Fruit fly (Drosophila melanogaster): ENCODE results near the gene Six4.

Six4 gene

dm6 chr3L:20841465-20842109, 49.0 kb upstream of the Six4 start, which contains the start of the genes CSN3 and CG11456 (continued):
- no peak for TF ChIP-seq prd (optimal IDR thresholded peaks at IDR 0.05)
- peak; percentile 44; the same call in 1 of the 3 replicates for TF ChIP-seq prd (GFP tag; IDR thresholded peaks at IDR 0.05)
- no peak for TF ChIP-seq stc (GFP tag; IDR thresholded peaks at IDR 0.05)
- TF ChIP-seq ro (GFP tag; IDR thresholded peaks at IDR 0.05), result no peak
- TF ChIP-seq CG18011 (GFP tag; optimal IDR thresholded peaks at IDR 0.05), result no peak
- TF ChIP-seq cad (GFP tag; optimal IDR thresholded peaks at IDR 0.05), result no peak
- TF ChIP-seq Elba2 (GFP tag; optimal IDR thresholded peaks at IDR 0.05), result no peak
- no peak for TF ChIP-seq Asciz (GFP tag; optimal IDR thresholded peaks at IDR 0.05)
- no peak for TF ChIP-seq CG15696 (tag; optimal IDR thresholded peaks at IDR 0.05)
- no peak for TF ChIP-seq eyg (GFP tag; optimal IDR thresholded peaks at IDR 0.05)
- no peak for TF ChIP-seq Ravus (GFP tag; IDR thresholded peaks at IDR 0.05)
- peak; percentile 46 for TF ChIP-seq CG10654 (GFP tag; optimal IDR thresholded peaks at IDR 0.05)
- no peak for TF ChIP-seq CG2202 (tag; optimal IDR thresholded peaks at IDR 0.05)
- peak; percentile 32 for TF ChIP-seq Dad (GFP tag; optimal IDR thresholded peaks at IDR 0.05)
- TF ChIP-seq seq (GFP tag; IDR thresholded peaks at IDR 0.05), result no peak
- no peak for TF ChIP-seq sens-2 (GFP tag; IDR thresholded peaks at IDR 0.05)
- peak; percentile 45; the same call in 1 of the 2 replicates for TF ChIP-seq H2.0 (GFP tag; IDR thresholded peaks at IDR 0.05)
- no peak for TF ChIP-seq CG31224 (GFP tag; IDR thresholded peaks at IDR 0.05)
- no peak for TF ChIP-seq pita (GFP tag; optimal IDR thresholded peaks at IDR 0.05)
- peak; percentile 52 for TF ChIP-seq HLH54F (GFP tag; optimal IDR thresholded peaks at IDR 0.05)
- peak; percentile 49 for TF ChIP-seq Bteb2 (GFP tag; optimal IDR thresholded peaks at IDR 0.05)
- TF ChIP-seq ewg (GFP tag; optimal IDR thresholded peaks at IDR 0.05), result peak; percentile 8
- no peak for TF ChIP-seq ash1 (GFP tag; optimal IDR thresholded peaks at IDR 0.05)
- peak; percentile 70 for TF ChIP-seq unc-4 (GFP tag; IDR thresholded peaks at IDR 0.05; ENCODE audit: partially characterized antibody)
- TF ChIP-seq nau (GFP tag; optimal IDR thresholded peaks at IDR 0.05), result peak; percentile 30
- no peak for TF ChIP-seq bigmax (GFP tag; optimal IDR thresholded peaks at IDR 0.05)
- no peak for TF ChIP-seq Oli (tag; optimal IDR thresholded peaks at IDR 0.05)
- no peak for TF ChIP-seq dimm (GFP tag; IDR thresholded peaks at IDR 0.05)
- TF ChIP-seq ems (GFP tag; optimal IDR thresholded peaks at IDR 0.05), result no peak
- TF ChIP-seq CG32767 (GFP tag; IDR thresholded peaks at IDR 0.05), result no peak
- peak; percentile 57; the same call in 1 of the 2 replicates for TF ChIP-seq NFAT (GFP tag; IDR thresholded peaks at IDR 0.05)
- TF ChIP-seq Hmx (GFP tag; optimal IDR thresholded peaks at IDR 0.05), result no peak
- TF ChIP-seq CG10431 (GFP tag; optimal IDR thresholded peaks at IDR 0.05), result no peak
- no peak for TF ChIP-seq Nf-YB (GFP tag; optimal IDR thresholded peaks at IDR 0.05)
- TF ChIP-seq CG11695 (GFP tag; IDR thresholded peaks at IDR 0.05), result no peak
- no peak for TF ChIP-seq esg (GFP tag; conservative IDR thresholded peaks at IDR 0.05)
- no peak for TF ChIP-seq pb (GFP tag; optimal IDR thresholded peaks at IDR 0.05)
- peak; percentile 86 for TF ChIP-seq CG11456 (GFP tag; IDR thresholded peaks at IDR 0.05)
- peak; percentile 50; the same call in 1 of the 3 replicates for TF ChIP-seq hb (GFP tag; IDR thresholded peaks at IDR 0.05; ENCODE audit: partially characterized antibody)
- no peak for TF ChIP-seq tap (tag; optimal IDR thresholded peaks at IDR 0.05)
- peak; percentile 46 for TF ChIP-seq caup (GFP tag; optimal IDR thresholded peaks at IDR 0.05; ENCODE audit: severe bottlenecking)
- TF ChIP-seq CHES-1-like (GFP tag; optimal IDR thresholded peaks at IDR 0.05), result peak; percentile 54
- TF ChIP-seq ab (GFP tag; optimal IDR thresholded peaks at IDR 0.05), result no peak
- 0 out of 2 replicates have a peak, but pooled peaks have one; percentile 13 for TF ChIP-seq CG32772 (GFP tag; IDR thresholded peaks at IDR 0.05)
- TF ChIP-seq bab2 (GFP tag; optimal IDR thresholded peaks at IDR 0.05), result peak; percentile 43
- TF ChIP-seq CG17328 (GFP tag; IDR thresholded peaks at IDR 0.05), result 0 out of 2 replicates have a peak, but pooled peaks have one; percentile 14
- TF ChIP-seq CG17359 (tag; optimal IDR thresholded peaks at IDR 0.05), result peak; percentile 26
- peak; percentile 58 for TF ChIP-seq lilli (GFP tag; optimal IDR thresholded peaks at IDR 0.05)
- peak; percentile 45; the same call in 1 of the 2 replicates for TF ChIP-seq ranshi (GFP tag; IDR thresholded peaks at IDR 0.05)
- TF ChIP-seq sisA (GFP tag; IDR thresholded peaks at IDR 0.05), result 0 out of 2 replicates have a peak, but pooled peaks have one; percentile 27
- TF ChIP-seq Hmr (GFP tag; optimal IDR thresholded peaks at IDR 0.05), result peak; percentile 72

Measured in whole organism, embryonic.